Fruit fly (Drosophila melanogaster) whole organism, embryonic: ENCODE results near the gene CG7497.

Experiments
- CG10321 ChIP-seq: fragments of 200-800 bp; sonication (Bioruptor generic); IDR thresholded peaks from 2 replicates; pipeline ENCODE4 v1.3.6; 2022; ENCODE audit warnings: missing biosample characterization, missing genetic modification characterization
- CG11247 ChIP-seq: fragments of 200-800 bp; sonication (Bioruptor generic); IDR thresholded peaks from 2 replicates; pipeline ENCODE4 v1.3.6; 2022; ENCODE audit warnings: missing biosample characterization, missing genetic modification characterization
- CG12659 ChIP-seq: fragments of 200-800 bp; sonication (Bioruptor generic); optimal IDR thresholded peaks from 3 replicates; lab custom pipeline; 2017; ENCODE audit warnings: mild to moderate bottlenecking, missing biosample characterization, missing genetic modification reagents, missing genetic modification characterization
- CG12769 ChIP-seq: fragments of 200-800 bp; sonication (Bioruptor generic); optimal IDR thresholded peaks from 2 replicates; lab custom pipeline; 2019; ENCODE audit warnings: missing biosample characterization, mild to moderate bottlenecking, missing genetic modification characterization, moderate library complexity
- CG14441 ChIP-seq: fragments of 200-800 bp; sonication (Bioruptor generic); IDR thresholded peaks from 2 replicates; pipeline ENCODE4 v1.3.6; 2022; ENCODE audit warnings: missing biosample characterization, missing genetic modification characterization
- CG14860 ChIP-seq: fragments of 200-800 bp; sonication (Bioruptor generic); IDR thresholded peaks from 3 replicates; pipeline ENCODE4 v1.3.6; 2022; ENCODE audit warnings: missing biosample characterization, missing genetic modification characterization; ENCODE audit not compliant: partially characterized antibody
- CG17359 ChIP-seq: fragments of 200-800 bp; sonication (Bioruptor generic); optimal IDR thresholded peaks from 3 replicates; lab custom pipeline; 2018; ENCODE audit warnings: missing biosample characterization, mild to moderate bottlenecking, missing genetic modification characterization, moderate library complexity
- CG2199 ChIP-seq: fragments of 200-800 bp; sonication (Bioruptor generic); IDR thresholded peaks from 3 replicates; pipeline ENCODE4 v1.3.6; 2022; ENCODE audit warnings: missing biosample characterization, missing genetic modification characterization
- CG3065 ChIP-seq: fragments of 200-800 bp; sonication (Bioruptor generic); optimal IDR thresholded peaks from 2 replicates; lab custom pipeline; 2016; ENCODE audit warnings: missing biosample characterization, missing genetic modification characterization
- CG33213 ChIP-seq: fragments of 200-800 bp; sonication (Bioruptor generic); optimal IDR thresholded peaks from 3 replicates; lab custom pipeline; 2016; ENCODE audit warnings: missing biosample characterization, missing genetic modification characterization
- CG34376 ChIP-seq: fragments of 200-800 bp; sonication (Bioruptor generic); optimal IDR thresholded peaks from 2 replicates; lab custom pipeline; 2018; ENCODE audit warnings: missing biosample characterization, mild to moderate bottlenecking, missing genetic modification characterization
- CG3847 ChIP-seq: fragments of 200-800 bp; sonication (Bioruptor generic); IDR thresholded peaks from 2 replicates; pipeline ENCODE4 v1.3.6; 2022; ENCODE audit warnings: missing biosample characterization, missing genetic modification characterization
- CG8924 ChIP-seq: fragments of 200-800 bp; optimal IDR thresholded peaks from 3 replicates; lab custom pipeline; 2019; ENCODE audit warnings: missing biosample characterization, mild to moderate bottlenecking, missing genetic modification characterization, moderate library complexity
- CG9817 ChIP-seq: fragments of 200-800 bp; sonication (Bioruptor generic); optimal IDR thresholded peaks from 2 replicates; lab custom pipeline; 2018; ENCODE audit warnings: missing biosample characterization, mild to moderate bottlenecking, missing genetic modification characterization, moderate library complexity
- Doc3 ChIP-seq: fragments of 200-800 bp; sonication (Bioruptor generic); IDR thresholded peaks from 3 replicates; pipeline ENCODE4 v1.3.6; 2022; ENCODE audit warnings: missing biosample characterization, missing genetic modification characterization; ENCODE audit not compliant: partially characterized antibody
- Drgx ChIP-seq: fragments of 200-800 bp; sonication (Bioruptor generic); IDR thresholded peaks from 2 replicates; pipeline ENCODE4 v1.3.6; 2022; ENCODE audit warnings: missing biosample characterization, missing genetic modification characterization
- Elba2 ChIP-seq: fragments of 200-800 bp; sonication (Bioruptor generic); optimal IDR thresholded peaks from 3 replicates; lab custom pipeline; 2016; ENCODE audit warnings: missing biosample characterization, missing genetic modification characterization
- Fer1 ChIP-seq: fragments of 200-800 bp; sonication (Bioruptor generic); optimal IDR thresholded peaks from 2 replicates; lab custom pipeline; 2017; ENCODE audit warnings: missing biosample characterization, mild to moderate bottlenecking, missing genetic modification characterization
- H2.0 ChIP-seq: fragments of 200-800 bp; sonication (Bioruptor generic); IDR thresholded peaks from 2 replicates; pipeline ENCODE4 v1.3.6; 2022; ENCODE audit warnings: missing biosample characterization, missing genetic modification characterization
- Hr3 ChIP-seq: fragments of 200-800 bp; sonication (Bioruptor generic); optimal IDR thresholded peaks from 3 replicates; lab custom pipeline; 2016; ENCODE audit warnings: missing biosample characterization, missing genetic modification characterization
- Pdp1 ChIP-seq, 2 experiments: fragments of 200-800 bp; sonication (Bioruptor generic); optimal IDR thresholded peaks; 3 replicates each; lab custom pipeline; 2016; ENCODE audit warnings: missing biosample characterization in 2 of 2, missing genetic modification characterization in 2 of 2, mild to moderate bottlenecking in 1 of 2, moderate library complexity in 1 of 2
- Sin3A ChIP-seq: fragments of >200 bp; optimal IDR thresholded peaks from 2 replicates; lab custom pipeline; 2018
- Sry-β ChIP-seq: fragments of 200-800 bp; sonication (Bioruptor generic); optimal IDR thresholded peaks from 2 replicates; lab custom pipeline; 2018; ENCODE audit warnings: missing biosample characterization, mild to moderate bottlenecking, missing genetic modification characterization, moderate library complexity
- Stat92E ChIP-seq, 3 experiments: fragments of >200 bp in 2 of 3; fragments of 200-800 bp in 1 of 3; sonication (Bioruptor generic) in 1 of 3; optimal IDR thresholded peaks; 2 replicates each; lab custom pipeline; 2017 to 2019; ENCODE audit warnings: missing biosample characterization in 3 of 3, missing genetic modification characterization in 3 of 3, mild to moderate bottlenecking in 1 of 3, moderate library complexity in 1 of 3
- Trl ChIP-seq, 3 experiments: fragments of >200 bp in 2 of 3; fragments of 200-800 bp in 1 of 3; sonication (Bioruptor generic) in 1 of 3; optimal IDR thresholded peaks; 2 replicates in 1 of 3; 3 replicates in 2 of 3; lab custom pipeline; 2016 to 2017; ENCODE audit warnings: missing biosample characterization in 1 of 3, missing genetic modification characterization in 1 of 3
- Usf ChIP-seq: fragments of 200-800 bp; sonication (Bioruptor generic); optimal IDR thresholded peaks from 2 replicates; lab custom pipeline; 2017; ENCODE audit warnings: missing genotype, missing biosample characterization, missing genetic modification characterization
- YL-1 ChIP-seq: fragments of 200-800 bp; sonication (Bioruptor generic); optimal IDR thresholded peaks from 3 replicates; lab custom pipeline; 2017; ENCODE audit warnings: missing biosample characterization, mild to moderate bottlenecking, missing genetic modification characterization
- abd-A ChIP-seq: fragments of 200-800 bp; sonication (Bioruptor generic); optimal IDR thresholded peaks from 3 replicates; lab custom pipeline; 2019; ENCODE audit warnings: missing biosample characterization, mild to moderate bottlenecking, missing genetic modification characterization, moderate library complexity
- cg ChIP-seq: fragments of 200-800 bp; sonication (Bioruptor generic); optimal IDR thresholded peaks from 3 replicates; lab custom pipeline; 2019; ENCODE audit warnings: missing biosample characterization, mild to moderate bottlenecking, missing genetic modification characterization, moderate library complexity
- chm ChIP-seq: fragments of 200-800 bp; sonication (Bioruptor generic); IDR thresholded peaks from 2 replicates; pipeline ENCODE4 v1.3.6; 2022; ENCODE audit warnings: missing biosample characterization, missing genetic modification characterization
- ci ChIP-seq: fragments of 200-800 bp; sonication (Bioruptor generic); IDR thresholded peaks from 3 replicates; pipeline ENCODE4 v1.3.6; 2022; ENCODE audit warnings: missing biosample characterization, missing genetic modification characterization
- dan ChIP-seq: fragments of 200-800 bp; sonication (Bioruptor generic); IDR thresholded peaks from 2 replicates; pipeline ENCODE4 v1.3.6; 2022; ENCODE audit warnings: missing biosample characterization, missing genetic modification characterization
- insv ChIP-seq, 2 experiments: fragments of 200-800 bp; sonication (Bioruptor generic); optimal IDR thresholded peaks; 3 replicates each; lab custom pipeline; 2016 to 2018; ENCODE audit warnings: missing biosample characterization in 2 of 2, missing genetic modification characterization in 2 of 2
- inv ChIP-seq: fragments of 200-800 bp; sonication (Bioruptor generic); IDR thresholded peaks from 2 replicates; pipeline ENCODE4 v1.3.6; 2022; ENCODE audit warnings: missing biosample characterization, missing genetic modification characterization; ENCODE audit not compliant: partially characterized antibody
- lilli ChIP-seq: fragments of 200-800 bp; sonication (Bioruptor generic); optimal IDR thresholded peaks from 3 replicates; lab custom pipeline; 2016; ENCODE audit warnings: missing biosample characterization, missing genetic modification characterization
- mld ChIP-seq: fragments of 200-800 bp; sonication (Bioruptor generic); IDR thresholded peaks from 3 replicates; pipeline ENCODE4 v1.3.6; 2022; ENCODE audit warnings: missing biosample characterization, missing genetic modification characterization; ENCODE audit not compliant: partially characterized antibody
- nom ChIP-seq: fragments of 200-800 bp; sonication (Bioruptor generic); optimal IDR thresholded peaks from 2 replicates; lab custom pipeline; 2017; ENCODE audit warnings: missing biosample characterization, missing genetic modification characterization, mild to moderate bottlenecking, moderate library complexity, missing genetic modification reagents
- pan ChIP-seq, 4 experiments: fragments of >200 bp in 3 of 4; fragments of 200-800 bp in 1 of 4; sonication (Bioruptor generic) in 1 of 4; optimal IDR thresholded peaks in 3 of 4; IDR thresholded peaks in 1 of 4; 2 replicates each; pipeline versions ENCODE4 v1.3.6 to Lab custom; 2017 to 2022; ENCODE audit warnings: missing biosample characterization in 2 of 4, missing genetic modification characterization in 2 of 4, mixed read lengths in 1 of 4
- pita ChIP-seq: fragments of 200-800 bp; sonication (Bioruptor generic); optimal IDR thresholded peaks from 2 replicates; lab custom pipeline; 2017; ENCODE audit warnings: missing biosample characterization, mild to moderate bottlenecking, missing genetic modification characterization
- pum ChIP-seq: fragments of 200-800 bp; sonication (Bioruptor generic); optimal IDR thresholded peaks from 2 replicates; lab custom pipeline; 2016; ENCODE audit warnings: missing biosample characterization, missing genetic modification characterization
- slp2 ChIP-seq: fragments of 200-800 bp; sonication (Bioruptor generic); optimal IDR thresholded peaks from 2 replicates; lab custom pipeline; 2016; ENCODE audit warnings: missing biosample characterization, missing genetic modification characterization
- sna ChIP-seq: fragments of 200-800 bp; sonication (Bioruptor generic); IDR thresholded peaks from 2 replicates; pipeline ENCODE4 v1.3.6; 2022; ENCODE audit warnings: missing biosample characterization, missing genetic modification characterization; ENCODE audit not compliant: partially characterized antibody
- so ChIP-seq: fragments of 200-800 bp; sonication (Bioruptor generic); IDR thresholded peaks from 3 replicates; pipeline ENCODE4 v1.3.6; 2022; ENCODE audit warnings: missing biosample characterization, missing genetic modification characterization
- sqz ChIP-seq: fragments of 200-800 bp; sonication (Bioruptor generic); optimal IDR thresholded peaks from 3 replicates; lab custom pipeline; 2018; ENCODE audit warnings: missing biosample characterization, mild to moderate bottlenecking, missing genetic modification characterization
- tna ChIP-seq: fragments of 200-800 bp; sonication (Bioruptor generic); IDR thresholded peaks from 2 replicates; pipeline ENCODE4 v1.3.6; 2022; ENCODE audit warnings: missing biosample characterization, missing genetic modification characterization; ENCODE audit not compliant: partially characterized antibody

The CG7497 gene

dm6 chr3L:17668386-17668944 lies 35.2 kb downstream of the CG7497 start:
- peak; percentile 78 for TF ChIP-seq cg (GFP tag; lab: Kevin White, UChicago)
- peak; percentile 94 for TF ChIP-seq Elba2 (GFP tag; lab: Kevin White, UChicago)
- TF ChIP-seq CG3065 (GFP tag; lab: Kevin White, UChicago), result no peak
- TF ChIP-seq chm (GFP tag; lab: Robert Waterston, UW), result peak; percentile 53; the same call in 1 of the 2 replicates
- TF ChIP-seq CG12769 (tag; lab: Kevin White, UChicago), result peak; percentile 16
- TF ChIP-seq CG33213 (GFP tag; lab: Kevin White, UChicago), result no peak
- TF ChIP-seq CG17359 (tag; lab: Kevin White, UChicago), result no peak
- TF ChIP-seq ci (GFP tag; lab: Robert Waterston, UW), result 0 out of 3 replicates have a peak, but pooled peaks have one; percentile 16
- TF ChIP-seq CG2199 (GFP tag; lab: Robert Waterston, UW), result 0 out of 3 replicates have a peak, but pooled peaks have one; percentile 55
- no peak for TF ChIP-seq H2.0 (GFP tag; lab: Robert Waterston, UW)
- TF ChIP-seq sqz (GFP tag; lab: Kevin White, UChicago), result peak; percentile 61
- TF ChIP-seq CG10321, result peak; percentile 6; the same call in 1 of the 2 replicates
- TF ChIP-seq insv (GFP tag; optimal IDR thresholded peaks at IDR 0.05; lab: Kevin White, UChicago), result peak; percentile 14 to 86
- TF ChIP-seq Drgx (GFP tag; lab: Robert Waterston, UW), result 0 out of 2 replicates have a peak, but pooled peaks have one; percentile 41
- TF ChIP-seq dan (GFP tag; lab: Robert Waterston, UW), result no peak
- no peak for TF ChIP-seq lilli (GFP tag; lab: Kevin White, UChicago)
- TF ChIP-seq CG14860 (GFP tag; lab: Robert Waterston, UW), result no peak
- peak in 1 of 3 experiments; percentile 49 for TF ChIP-seq Stat92E (GFP tag; optimal IDR thresholded peaks at IDR 0.05; lab: Kevin White, UChicago)
- TF ChIP-seq Usf (GFP tag; lab: Kevin White, UChicago), result no peak
- peak in 1 of 2 experiments; percentile 7 for TF ChIP-seq Trl (optimal IDR thresholded peaks at IDR 0.05; lab: Kevin White, UChicago)
- TF ChIP-seq Trl (GFP tag; optimal IDR thresholded peaks at IDR 0.05; lab: Kevin White, UChicago), result no peak
- peak in 1 of 2 experiments; percentile 58 for TF ChIP-seq Pdp1 (GFP tag; optimal IDR thresholded peaks at IDR 0.05; lab: Kevin White, UChicago)
- TF ChIP-seq CG9817 (tag; lab: Kevin White, UChicago), result no peak

DNA sequence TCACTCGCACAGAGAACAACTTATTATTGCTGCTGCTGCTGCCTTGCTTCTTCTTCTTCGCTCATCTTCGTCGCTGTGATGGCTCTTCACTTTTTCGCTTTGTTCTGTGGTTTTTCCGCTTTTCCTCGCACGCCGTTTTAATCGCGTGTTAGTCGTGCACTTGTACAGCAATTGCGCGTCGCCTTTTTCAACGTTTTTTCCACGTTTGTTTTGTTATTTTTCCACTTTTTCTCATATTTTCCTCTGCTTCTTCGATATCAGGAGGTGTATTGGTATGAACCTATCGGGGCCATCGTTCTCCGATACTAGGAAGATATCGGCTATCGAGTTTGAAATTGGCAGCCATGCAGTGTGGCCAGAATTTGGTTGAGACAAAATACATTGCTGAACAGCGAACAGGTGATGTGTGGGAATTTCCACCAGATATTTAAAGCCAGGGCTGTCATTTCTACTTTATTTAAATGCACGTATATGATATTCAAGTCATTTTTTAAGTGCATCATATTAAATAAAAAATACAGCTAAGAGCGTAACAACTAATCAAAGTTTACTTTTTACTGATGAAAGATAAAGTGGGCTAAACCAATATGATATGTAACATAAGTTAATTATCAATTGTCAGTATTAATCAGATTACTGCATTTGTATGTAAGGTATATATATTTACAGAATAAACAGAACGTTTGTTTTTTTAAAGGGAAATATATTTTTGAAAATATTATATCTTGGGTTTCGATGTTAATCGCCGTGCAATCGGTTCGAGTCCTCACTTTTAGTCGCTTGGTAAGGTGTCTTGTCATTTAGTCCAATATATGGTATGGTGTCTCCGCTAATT lies 35.9 kb downstream of the CG7497 start, which contains the start of gene Crtc:
Crtc (minus strand) TSS at position 290 of the 835 bp plus-strand sequence.
- peak; percentile 68 for TF ChIP-seq Sin3A
- TF ChIP-seq CG34376, result peak; percentile 69
- no peak for TF ChIP-seq Hr3 (GFP tag; lab: Kevin White, UChicago)
- TF ChIP-seq abd-A (tag; lab: Kevin White, UChicago), result no peak
- TF ChIP-seq tna (GFP tag; lab: Robert Waterston, UW), result peak; percentile 69
- TF ChIP-seq slp2 (GFP tag; lab: Kevin White, UChicago), result no peak
- peak; percentile 51 for TF ChIP-seq CG3847 (GFP tag; lab: Robert Waterston, UW)
- peak; percentile 66 for TF ChIP-seq mld (GFP tag; lab: Robert Waterston, UW)
- peak; percentile 57 for TF ChIP-seq YL-1 (GFP tag; lab: Kevin White, UChicago)
- peak; percentile 54 for TF ChIP-seq nom
- no peak for TF ChIP-seq pum (GFP tag; lab: Kevin White, UChicago)
- TF ChIP-seq CG8924 (tag; lab: Kevin White, UChicago), result peak; percentile 17
- peak; percentile 48; the same call in 2 of the 3 replicates for TF ChIP-seq Doc3 (GFP tag; lab: Robert Waterston, UW)
- peak; percentile 81 for TF ChIP-seq pita (GFP tag; lab: Kevin White, UChicago)
- peak; percentile 13 for TF ChIP-seq Sry-β
- peak; percentile 52 for TF ChIP-seq inv (GFP tag; lab: Robert Waterston, UW)
- peak; percentile 64 for TF ChIP-seq sna (GFP tag; lab: Robert Waterston, UW)
- TF ChIP-seq CG12659, result peak; percentile 25
- TF ChIP-seq Fer1, result peak; percentile 8
- no peak for TF ChIP-seq so (GFP tag; lab: Robert Waterston, UW)
- TF ChIP-seq CG11247 (GFP tag; lab: Robert Waterston, UW), result peak; percentile 39; the same call in 1 of the 2 replicates
- peak; percentile 23; the same call in 1 of the 2 replicates for TF ChIP-seq CG14441 (GFP tag; lab: Robert Waterston, UW)
- no peak for TF ChIP-seq pan (optimal IDR thresholded peaks at IDR 0.05; lab: Kevin White, UChicago)
- TF ChIP-seq pan (GFP tag; optimal IDR thresholded peaks at IDR 0.05 in 1 of 2, IDR thresholded peaks at IDR 0.05 in 1 of 2), result peak in 1 of 2 experiments; percentile 40
